Worm (Caenorhabditis elegans) whole organism, late embryonic: Measurements from ENCODE around the gene R04F11.5.

Experiments used
- F13H6.1 ChIP-seq: sonication (generic microtip); optimal IDR thresholded peaks from 2 replicates; lab custom pipeline; 2016; ENCODE audit warnings: missing genetic modification characterization, missing compliant biosample characterization
- T23F11.4 ChIP-seq: fragments of 200-800 bp; sonication (Bioruptor generic); optimal IDR thresholded peaks from 2 replicates; lab custom pipeline; 2018; ENCODE audit warnings: mild to moderate bottlenecking, missing genetic modification characterization, missing compliant biosample characterization
- ceh-48 ChIP-seq: sonication (generic microtip); optimal IDR thresholded peaks from 2 replicates; lab custom pipeline; 2016; ENCODE audit warnings: missing genetic modification characterization, inconsistent platforms, missing compliant biosample characterization
- dmd-4 ChIP-seq: sonication (generic microtip); optimal IDR thresholded peaks from 2 replicates; lab custom pipeline; 2016; ENCODE audit warnings: borderline replicate concordance, missing genetic modification characterization, missing compliant biosample characterization
- dve-1 ChIP-seq: sonication (generic microtip); optimal IDR thresholded peaks from 2 replicates; lab custom pipeline; 2017; ENCODE audit warnings: antibody characterized with exemption, mild to moderate bottlenecking, missing genetic modification characterization, missing compliant biosample characterization
- odd-2 ChIP-seq: sonication (generic microtip); optimal IDR thresholded peaks from 2 replicates; lab custom pipeline; 2017; ENCODE audit warnings: antibody characterized with exemption, mild to moderate bottlenecking, missing genetic modification characterization, missing compliant biosample characterization
- unc-42 ChIP-seq: sonication (generic microtip); optimal IDR thresholded peaks from 2 replicates; lab custom pipeline; 2016; ENCODE audit warnings: missing genotype, missing genetic modification characterization, missing compliant biosample characterization
- zip-5 ChIP-seq: sonication (generic microtip); optimal IDR thresholded peaks from 2 replicates; lab custom pipeline; 2016; ENCODE audit warnings: missing genetic modification characterization, missing compliant biosample characterization

ce11 chrV:12295015-12295414, 22.8 kb downstream of the R04F11.5 start:
- TF ChIP-seq T23F11.4, result no peak
- TF ChIP-seq unc-42 (tag; lab: Kevin White, UChicago), result no peak
- TF ChIP-seq zip-5 (tag; lab: Kevin White, UChicago), result no peak
- no peak for TF ChIP-seq ceh-48
- TF ChIP-seq odd-2, result no peak
- no peak for TF ChIP-seq F13H6.1 (tag; lab: Kevin White, UChicago)
- no peak for TF ChIP-seq dve-1 (tag; lab: Kevin White, UChicago)
- TF ChIP-seq dmd-4 (tag; lab: Kevin White, UChicago), result no peak
